Fruit fly (Drosophila melanogaster) whole organism, pupa: Measurements from ENCODE around the gene Tps1.

Experiments used
- CG10348 ChIP-seq: fragments of 200-800 bp; sonication (Bioruptor generic); IDR thresholded peaks from 2 replicates; pipeline ENCODE4 v1.3.6; 2022; ENCODE audit warnings: missing biosample characterization, missing genetic modification characterization
- CG12605 ChIP-seq: fragments of 200-800 bp; sonication (Bioruptor generic); IDR thresholded peaks from 2 replicates; pipeline ENCODE4 v1.3.6; 2022; ENCODE audit warnings: missing biosample characterization, missing genetic modification characterization
- CG13204 ChIP-seq: fragments of 200-800 bp; sonication (Bioruptor generic); optimal IDR thresholded peaks from 2 replicates; lab custom pipeline; 2018; ENCODE audit warnings: missing biosample characterization, mild to moderate bottlenecking, missing genetic modification characterization, moderate library complexity
- CG14655 ChIP-seq: fragments of 200-800 bp; sonication (Bioruptor generic); optimal IDR thresholded peaks from 3 replicates; lab custom pipeline; 2017; ENCODE audit warnings: mild to moderate bottlenecking, missing biosample characterization, missing genetic modification reagents, missing genetic modification characterization
- CG15710 ChIP-seq: fragments of 200-800 bp; sonication (Bioruptor generic); optimal IDR thresholded peaks from 2 replicates; lab custom pipeline; 2018; ENCODE audit warnings: missing biosample characterization, mild to moderate bottlenecking, missing genetic modification characterization, moderate library complexity
- CG17806 ChIP-seq: fragments of 200-800 bp; sonication (Bioruptor generic); optimal IDR thresholded peaks from 2 replicates; lab custom pipeline; 2018; ENCODE audit warnings: missing biosample characterization, mild to moderate bottlenecking, missing genetic modification characterization, moderate library complexity
- CG32121 ChIP-seq: fragments of 200-800 bp; sonication (Bioruptor generic); IDR thresholded peaks from 2 replicates; pipeline ENCODE4 v1.3.6; 2022; ENCODE audit warnings: missing biosample characterization, missing genetic modification characterization
- CG34367 ChIP-seq: fragments of 200-800 bp; sonication (Bioruptor generic); optimal IDR thresholded peaks from 2 replicates; lab custom pipeline; 2018; ENCODE audit warnings: missing biosample characterization, mild to moderate bottlenecking, missing genetic modification characterization
- CG4496 ChIP-seq: fragments of 200-800 bp; sonication (Bioruptor generic); IDR thresholded peaks from 3 replicates; pipeline ENCODE4 v1.3.6; 2022; ENCODE audit warnings: missing biosample characterization, missing genetic modification characterization
- CG8159 ChIP-seq: fragments of 200-800 bp; sonication (Bioruptor generic); optimal IDR thresholded peaks from 3 replicates; lab custom pipeline; 2018; ENCODE audit warnings: missing biosample characterization, mild to moderate bottlenecking, missing genetic modification characterization, moderate library complexity
- CG8301 ChIP-seq: fragments of 200-800 bp; sonication (Bioruptor generic); optimal IDR thresholded peaks from 2 replicates; lab custom pipeline; 2018; ENCODE audit warnings: missing biosample characterization, mild to moderate bottlenecking, missing genetic modification characterization
- CG9948 ChIP-seq: fragments of 200-800 bp; sonication (Bioruptor generic); optimal IDR thresholded peaks from 2 replicates; lab custom pipeline; 2018; ENCODE audit warnings: missing biosample characterization, mild to moderate bottlenecking, missing genetic modification characterization, moderate library complexity
- D1 ChIP-seq: fragments of 200-800 bp; sonication (Bioruptor generic); optimal IDR thresholded peaks from 2 replicates; lab custom pipeline; 2018; ENCODE audit warnings: missing biosample characterization, mild to moderate bottlenecking, missing genetic modification characterization, moderate library complexity
- EcR ChIP-seq: fragments of 200-800 bp; sonication (Bioruptor generic); optimal IDR thresholded peaks from 3 replicates; lab custom pipeline; 2019; ENCODE audit warnings: missing biosample characterization, missing genetic modification characterization, mild to moderate bottlenecking, moderate library complexity, missing genetic modification reagents
- Ets98B ChIP-seq: fragments of 200-800 bp; sonication (Bioruptor generic); IDR thresholded peaks from 2 replicates; pipeline ENCODE4 v1.3.6; 2022; ENCODE audit warnings: missing biosample characterization, missing genetic modification characterization
- Pif1A ChIP-seq: fragments of 200-800 bp; sonication (Bioruptor generic); optimal IDR thresholded peaks from 3 replicates; lab custom pipeline; 2016; ENCODE audit warnings: missing biosample characterization, missing genetic modification characterization
- Pif1B ChIP-seq: fragments of 200-800 bp; sonication (Bioruptor generic); optimal IDR thresholded peaks from 3 replicates; lab custom pipeline; 2016; ENCODE audit warnings: missing biosample characterization, missing genetic modification characterization
- Snoo ChIP-seq: fragments of 200-800 bp; sonication (Bioruptor generic); optimal IDR thresholded peaks from 3 replicates; lab custom pipeline; 2017; ENCODE audit warnings: missing biosample characterization, mild to moderate bottlenecking, missing genetic modification characterization, inconsistent platforms
- fd96Ca ChIP-seq: fragments of 200-800 bp; sonication (Bioruptor generic); IDR thresholded peaks from 3 replicates; pipeline ENCODE4 v1.3.6; 2022; ENCODE audit warnings: missing biosample characterization, missing genetic modification characterization
- gl ChIP-seq: fragments of 200-800 bp; sonication (Bioruptor generic); optimal IDR thresholded peaks from 2 replicates; lab custom pipeline; 2018; ENCODE audit warnings: missing biosample characterization, mild to moderate bottlenecking, missing genetic modification characterization
- rn ChIP-seq: fragments of 200-800 bp; sonication (Bioruptor generic); IDR thresholded peaks from 2 replicates; pipeline ENCODE4 v1.3.6; 2022; ENCODE audit warnings: missing biosample characterization, missing genetic modification characterization

Gene Tps1

dm6 chr2L:4361438-4361975, 26.6 kb upstream of the Tps1 start, which contains the start of gene Traf4:
TSS of gene Traf4 (plus strand) at chr2L:4361925.
- TF ChIP-seq Ets98B (GFP tag; lab: Robert Waterston, UW) (peak; percentile 46), CG12605 (0 out of 2 replicates have a peak, but pooled peaks have one; percentile 23), CG14655 (GFP tag; lab: Kevin White, UChicago) (peak; percentile 75), CG10348 (GFP tag; lab: Robert Waterston, UW) (no peak), CG32121 (GFP tag; lab: Robert Waterston, UW) (no peak), rn (GFP tag; lab: Robert Waterston, UW) (peak; percentile 41; the same call in 1 of the 2 replicates), EcR (GFP tag; lab: Kevin White, UChicago) (peak; percentile 12), D1 (no peak), Pif1A (GFP tag; lab: Kevin White, UChicago) (peak; percentile 40), fd96Ca (GFP tag; lab: Robert Waterston, UW) (peak; percentile 72; the same call in 2 of the 3 replicates), CG15710 (peak; percentile 60), CG13204 (GFP tag; lab: Kevin White, UChicago) (peak; percentile 20), CG9948 (tag; lab: Kevin White, UChicago) (peak; percentile 58), CG34367 (tag; lab: Kevin White, UChicago) (peak; percentile 48), CG8301 (tag; lab: Kevin White, UChicago) (peak; percentile 51), CG8159 (tag; lab: Kevin White, UChicago) (peak; percentile 60), CG4496 (GFP tag; lab: Robert Waterston, UW) (peak; percentile 65; the same call in 1 of the 3 replicates), Snoo (tag; lab: Kevin White, UChicago) (peak; percentile 32), gl (tag; lab: Kevin White, UChicago) (peak; percentile 44), CG17806 (tag; lab: Kevin White, UChicago) (peak; percentile 60), Pif1B (GFP tag; lab: Kevin White, UChicago) (no peak)

- no peak for TF ChIP-seq Pif1A (GFP tag; lab: Kevin White, UChicago)
- no peak for TF ChIP-seq CG8301 (tag; lab: Kevin White, UChicago)
- TF ChIP-seq EcR (GFP tag; lab: Kevin White, UChicago): no peak
Measured at dm6 chr2L:4363707-4364270, 24.3 kb upstream of the Tps1 start.

dm6 chr2L:4364914-4365313, 23.2 kb upstream of the Tps1 start:
- TF ChIP-seq Snoo (tag; lab: Kevin White, UChicago) (no peak), rn (GFP tag; lab: Robert Waterston, UW) (no peak), Pif1A (GFP tag; lab: Kevin White, UChicago) (no peak)

- no peak for TF ChIP-seq CG15710
- TF ChIP-seq gl (tag; lab: Kevin White, UChicago): no peak
- TF ChIP-seq CG32121 (GFP tag; lab: Robert Waterston, UW): no peak
- no peak for TF ChIP-seq Ets98B (GFP tag; lab: Robert Waterston, UW)
- TF ChIP-seq CG10348 (GFP tag; lab: Robert Waterston, UW): no peak
Measured at dm6 chr2L:4365792-4366326, 22.3 kb upstream of the Tps1 start.

- no peak for TF ChIP-seq Ets98B (GFP tag; lab: Robert Waterston, UW)
- no peak for TF ChIP-seq CG10348 (GFP tag; lab: Robert Waterston, UW)
- TF ChIP-seq D1: no peak
Measured at dm6 chr2L:4366652-4367051, 21.5 kb upstream of the Tps1 start.

- TF ChIP-seq CG14655 (GFP tag; lab: Kevin White, UChicago) (no peak), CG10348 (GFP tag; lab: Robert Waterston, UW) (no peak), gl (tag; lab: Kevin White, UChicago) (no peak), CG9948 (tag; lab: Kevin White, UChicago) (no peak), fd96Ca (GFP tag; lab: Robert Waterston, UW) (no peak), Pif1A (GFP tag; lab: Kevin White, UChicago) (no peak), D1 (no peak), CG17806 (tag; lab: Kevin White, UChicago) (no peak), CG13204 (GFP tag; lab: Kevin White, UChicago) (no peak), EcR (GFP tag; lab: Kevin White, UChicago) (no peak), CG4496 (GFP tag; lab: Robert Waterston, UW) (no peak), CG15710 (no peak), Pif1B (GFP tag; lab: Kevin White, UChicago) (no peak), Ets98B (GFP tag; lab: Robert Waterston, UW) (no peak), rn (GFP tag; lab: Robert Waterston, UW) (no peak), CG8301 (tag; lab: Kevin White, UChicago) (no peak), CG34367 (tag; lab: Kevin White, UChicago) (no peak), Snoo (tag; lab: Kevin White, UChicago) (no peak), CG8159 (tag; lab: Kevin White, UChicago) (no peak)
Measured at dm6 chr2L:4368553-4369268, 19.4 kb upstream of the Tps1 start.
